Worm (Caenorhabditis elegans) whole organism, late embryonic: Measurements from ENCODE around the gene str-20.

Source experiments
- K09A11.1 ChIP-seq: sonication (generic microtip); optimal IDR thresholded peaks from 2 replicates; lab custom pipeline; 2017; ENCODE audit warnings: antibody characterized with exemption, mild to moderate bottlenecking, missing genetic modification characterization, missing compliant biosample characterization; ENCODE audit not compliant: insufficient read depth
- ama-1 ChIP-seq: fragments of 150-350 bp; optimal IDR thresholded peaks from 2 replicates; lab custom pipeline; 2014
- ceh-19 ChIP-seq: fragments of 200-800 bp; sonication (Bioruptor generic); optimal IDR thresholded peaks from 2 replicates; lab custom pipeline; 2018; ENCODE audit warnings: mild to moderate bottlenecking, missing genetic modification characterization, missing compliant biosample characterization
- ceh-45 ChIP-seq: fragments of 200-800 bp; sonication (Bioruptor generic); IDR thresholded peaks from 2 replicates; pipeline ENCODE4 v1.3.6; 2022; ENCODE audit warnings: missing genetic modification reagents, missing genetic modification characterization, missing compliant biosample characterization
- elt-4 ChIP-seq: sonication (generic microtip); optimal IDR thresholded peaks from 2 replicates; lab custom pipeline; 2016; ENCODE audit warnings: missing genetic modification characterization, missing compliant biosample characterization
- eyg-1 ChIP-seq: sonication (generic microtip); optimal IDR thresholded peaks from 2 replicates; lab custom pipeline; 2016; ENCODE audit warnings: missing genotype, missing genetic modification characterization, missing compliant biosample characterization
- fkh-10 ChIP-seq: fragments of 150-350 bp; optimal IDR thresholded peaks from 2 replicates; lab custom pipeline; 2014; ENCODE audit warnings: missing biosample characterization, missing genetic modification reagents, missing genetic modification characterization
- lin-11 ChIP-seq: fragments of 200-800 bp; sonication (Bioruptor generic); optimal IDR thresholded peaks from 2 replicates; lab custom pipeline; 2018; ENCODE audit warnings: mild to moderate bottlenecking, missing genetic modification characterization, missing compliant biosample characterization
- nhr-11 ChIP-seq: fragments of 150-350 bp; optimal IDR thresholded peaks from 2 replicates; lab custom pipeline; 2014; ENCODE audit warnings: missing biosample characterization, missing genetic modification characterization
- pha-4 ChIP-seq: fragments of 150-350 bp; optimal IDR thresholded peaks from 2 replicates; lab custom pipeline; 2018; ENCODE audit warnings: missing biosample characterization, missing genetic modification reagents, missing genetic modification characterization
- ref-2 ChIP-seq: sonication (generic microtip); optimal IDR thresholded peaks from 2 replicates; lab custom pipeline; 2016; ENCODE audit warnings: missing genetic modification characterization, missing compliant biosample characterization
- sox-4 ChIP-seq: sonication (generic microtip); optimal IDR thresholded peaks from 2 replicates; lab custom pipeline; 2017; ENCODE audit warnings: mild to moderate bottlenecking, missing genetic modification characterization, inconsistent platforms, missing compliant biosample characterization

ce11 chrV:724470-724890, 31.8 kb upstream of the str-20 start:
- TF ChIP-seq lin-11 (tag; lab: Kevin White, UChicago) (no peak), elt-4 (no peak), sox-4 (tag; lab: Kevin White, UChicago) (no peak), ceh-19 (no peak), ref-2 (tag; lab: Kevin White, UChicago) (no peak), fkh-10 (GFP tag; lab: Kevin White, UChicago) (no peak), pha-4 (tag; lab: Kevin White, UChicago) (no peak), K09A11.1 (tag; lab: Kevin White, UChicago) (no peak), eyg-1 (no peak), ama-1 (lab: Kevin White, UChicago) (no peak), nhr-11 (tag; lab: Kevin White, UChicago) (no peak), ceh-45 (GFP tag; lab: Robert Waterston, UW) (no peak)
